Worm (Caenorhabditis elegans): ENCODE data around the gene dre-1.
"Not testable (repeated sequence)": the region's sequence is repeated elsewhere in the genome, so short reads cannot be mapped to it uniquely, and the experiment has no call there.

Gene dre-1

DNA sequence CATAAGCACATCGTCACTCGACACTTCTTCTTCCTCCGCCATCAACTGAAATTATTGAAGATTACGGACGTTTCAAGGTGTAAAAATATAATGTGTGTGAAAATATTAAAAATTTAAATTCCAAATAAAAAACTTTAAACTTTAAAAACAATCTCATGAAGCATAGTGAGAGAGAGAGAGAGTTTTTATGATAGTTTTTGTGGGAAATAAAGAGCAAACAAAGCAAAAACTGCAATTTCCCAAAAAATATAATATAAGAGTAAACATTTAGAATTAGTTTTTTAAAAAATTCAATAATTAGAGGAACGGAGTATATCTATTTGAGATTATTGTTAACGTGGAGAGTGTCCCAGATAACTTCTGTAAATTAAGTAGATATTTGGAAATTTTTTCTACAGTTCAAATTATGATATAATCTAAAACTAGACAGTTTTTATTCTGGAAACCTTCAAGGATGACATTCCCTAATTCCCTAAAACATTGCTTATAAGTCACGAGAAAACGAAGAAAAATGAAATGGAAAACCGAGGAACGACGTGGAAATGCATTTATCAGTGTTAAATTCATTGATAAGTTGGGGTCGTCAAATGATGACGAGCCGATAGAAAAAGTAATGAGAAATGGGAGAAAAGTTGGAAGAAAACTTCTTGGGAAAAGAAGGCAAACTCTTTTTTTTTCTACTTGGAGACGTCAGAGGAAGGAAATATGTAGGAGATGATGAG, at the start of gene dre-1:
Gene dre-1 (minus strand): TSS at position 51 of the 722 bp plus-strand sequence.
- TF ChIP-seq dmd-4 (tag; optimal IDR thresholded peaks at IDR 0.05), result no peak
- TF ChIP-seq fos-1 (tag; optimal IDR thresholded peaks at IDR 0.05), result peak; percentile 82
- TF ChIP-seq elt-3 (tag; optimal IDR thresholded peaks at IDR 0.05), result no peak
- TF ChIP-seq unc-55 (GFP tag; optimal IDR thresholded peaks at IDR 0.05), result peak; percentile 8
- peak; percentile 6 for TF ChIP-seq crh-2 (tag; optimal IDR thresholded peaks at IDR 0.05)
- no peak for TF ChIP-seq nhr-23 (tag; optimal IDR thresholded peaks at IDR 0.05)

- TF ChIP-seq unc-55 (GFP tag; optimal IDR thresholded peaks at IDR 0.05) (peak; percentile 46), nhr-129 (tag; optimal IDR thresholded peaks at IDR 0.05) (no peak), gmeb-1 (tag; optimal IDR thresholded peaks at IDR 0.05) (peak; percentile 84), fos-1 (tag; optimal IDR thresholded peaks at IDR 0.05) (peak; percentile 10)
Measured at ce11 chrV:6593700-6594244, 47.5 kb upstream of the dre-1 start, which contains the start of gene hcp-1. Gene hcp-1, plus strand, starts transcription at chrV:6594194.

DNA sequence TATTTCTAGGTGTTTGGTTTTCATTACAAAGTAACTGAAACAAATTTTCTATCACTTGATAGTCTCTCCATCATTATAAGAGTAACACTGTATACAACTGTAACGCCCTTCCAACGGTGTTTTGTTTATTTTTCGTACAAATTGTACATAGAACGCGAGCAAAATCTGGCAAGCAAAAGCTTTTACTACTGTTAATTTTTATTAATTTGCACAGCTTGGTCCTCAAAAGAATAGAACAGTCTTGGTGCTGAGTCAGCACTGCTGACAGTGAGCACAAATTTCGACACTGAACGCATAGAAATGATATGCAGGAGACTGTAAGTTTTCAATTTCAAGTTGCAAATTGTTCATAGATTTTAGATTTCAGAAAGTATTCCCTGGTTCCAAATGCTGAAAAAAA, 44.0 kb upstream of the dre-1 start, which contains the start of gene ZK1055.2:
Gene ZK1055.2 (plus strand): TSS at position 301 of the 400 bp plus-strand sequence.
- TF ChIP-seq zag-1 (tag; optimal IDR thresholded peaks at IDR 0.05) (no peak), snpc-4 (tag; optimal IDR thresholded peaks at IDR 0.05) (no peak), mdl-1 (tag; optimal IDR thresholded peaks at IDR 0.05) (no peak), R02D3.7 (tag; optimal IDR thresholded peaks at IDR 0.05) (no peak), nhr-6 (tag; optimal IDR thresholded peaks at IDR 0.05) (no peak), peb-1 (tag; optimal IDR thresholded peaks at IDR 0.05) (no peak), Y55F3AM.14 (GFP tag; optimal IDR thresholded peaks at IDR 0.05) (no peak)

ce11 chrV:6581762-6582161, 35.5 kb upstream of the dre-1 start, which contains the start of gene ZK1055.4:
Gene ZK1055.4, plus strand, starts transcription at chrV:6582062.
- not testable (repeated sequence) for TF ChIP-seq sma-3 (GFP tag; optimal IDR thresholded peaks at IDR 0.05); lin-11 (tag; optimal IDR thresholded peaks at IDR 0.05); lin-39 (tag; optimal IDR thresholded peaks at IDR 0.05)

- no peak for TF ChIP-seq dmd-4 (tag; optimal IDR thresholded peaks at IDR 0.05)
- peak; percentile 74 for TF ChIP-seq fos-1 (tag; optimal IDR thresholded peaks at IDR 0.05)
Measured at ce11 chrV:6579992-6580391, 33.7 kb upstream of the dre-1 start, which contains the start of gene EGAP9.3. Gene EGAP9.3, minus strand, starts transcription at chrV:6580122.

- no peak for TF ChIP-seq sma-9 (GFP tag; optimal IDR thresholded peaks at IDR 0.05)
- no peak for TF ChIP-seq sma-9 (tag; optimal IDR thresholded peaks at IDR 0.05)
- no peak for TF ChIP-seq egl-27 (tag; optimal IDR thresholded peaks at IDR 0.05)
- TF ChIP-seq elt-1 (tag; optimal IDR thresholded peaks at IDR 0.05), result no peak
- no peak for TF ChIP-seq ceh-82 (tag; optimal IDR thresholded peaks at IDR 0.05)
- no peak for TF ChIP-seq crh-2 (tag; optimal IDR thresholded peaks at IDR 0.05)
- no peak for TF ChIP-seq Y55F3AM.14 (GFP tag; optimal IDR thresholded peaks at IDR 0.05)
- TF ChIP-seq nhr-237 (tag; optimal IDR thresholded peaks at IDR 0.05), result no peak
- no peak for TF ChIP-seq ZK546.5 (tag; optimal IDR thresholded peaks at IDR 0.05)
- no peak for TF ChIP-seq unc-62 (GFP tag; optimal IDR thresholded peaks at IDR 0.05)
- no peak for TF ChIP-seq lin-39 (tag; optimal IDR thresholded peaks at IDR 0.05)
- TF ChIP-seq zag-1 (tag; optimal IDR thresholded peaks at IDR 0.05), result no peak
- no peak for TF ChIP-seq lin-11 (tag; optimal IDR thresholded peaks at IDR 0.05)
- TF ChIP-seq dmd-4 (tag; optimal IDR thresholded peaks at IDR 0.05), result no peak
- no peak for TF ChIP-seq F13H6.1 (tag; optimal IDR thresholded peaks at IDR 0.05)
- TF ChIP-seq nhr-77 (tag; optimal IDR thresholded peaks at IDR 0.05), result no peak
- TF ChIP-seq skn-1 (tag; optimal IDR thresholded peaks at IDR 0.05), result no peak
- no peak for TF ChIP-seq nhr-12 (tag; optimal IDR thresholded peaks at IDR 0.05)
- TF ChIP-seq nhr-129 (tag; optimal IDR thresholded peaks at IDR 0.05), result no peak
Measured at ce11 chrV:6576567-6576966, 30.3 kb upstream of the dre-1 start, which contains the start of gene EGAP9.4. Gene EGAP9.4, plus strand, starts transcription at chrV:6576867.
